Worm (Caenorhabditis elegans) whole organism, early embryonic: ENCODE results near the gene clec-167.

Source experiments
- aly-1 ChIP-seq: sonication (generic microtip); optimal IDR thresholded peaks from 2 replicates; lab custom pipeline; 2016; ENCODE audit warnings: missing genetic modification characterization, missing compliant biosample characterization
- ama-1 ChIP-seq: fragments of 150-350 bp; optimal IDR thresholded peaks from 2 replicates; lab custom pipeline; 2014
- tbx-11 ChIP-seq: fragments of 200-800 bp; sonication (Bioruptor generic); IDR thresholded peaks from 2 replicates; pipeline ENCODE4 v1.3.6; 2022; ENCODE audit warnings: missing genetic modification characterization, missing compliant biosample characterization

- TF ChIP-seq tbx-11 (no peak), aly-1 (tag; lab: Kevin White, UChicago) (no peak), ama-1 (lab: Kevin White, UChicago) (no peak)
Measured at ce11 chrIV:1261024-1261423, 5.5 kb upstream of the clec-167 start, which contains the start of gene clec-169.
